Worm (Caenorhabditis elegans) whole organism, L3 larva: ENCODE results near the gene F44E2.4.

Source experiments
- ZK546.5 ChIP-seq: sonication (generic microtip); optimal IDR thresholded peaks from 2 replicates; lab custom pipeline; 2017; ENCODE audit warnings: missing biosample characterization, missing genetic modification characterization
- elt-1 ChIP-seq: fragments of 150-350 bp; optimal IDR thresholded peaks from 2 replicates; lab custom pipeline; 2014; ENCODE audit warnings: missing biosample characterization, missing genetic modification characterization
- fkh-10 ChIP-seq: sonication (generic microtip); optimal IDR thresholded peaks from 2 replicates; lab custom pipeline; 2017; ENCODE audit warnings: missing biosample characterization, missing genetic modification reagents, missing genetic modification characterization
- lin-15B ChIP-seq: fragments of 150-350 bp; optimal IDR thresholded peaks from 2 replicates; lab custom pipeline; 2014; ENCODE audit warnings: missing biosample characterization, missing genetic modification characterization
- nhr-237 ChIP-seq: fragments of 150-350 bp; optimal IDR thresholded peaks from 2 replicates; lab custom pipeline; 2014; ENCODE audit warnings: missing biosample characterization, missing genetic modification characterization
- ztf-4 ChIP-seq: fragments of 150-350 bp; optimal IDR thresholded peaks from 2 replicates; lab custom pipeline; 2014; ENCODE audit warnings: missing biosample characterization, missing genetic modification characterization

DNA sequence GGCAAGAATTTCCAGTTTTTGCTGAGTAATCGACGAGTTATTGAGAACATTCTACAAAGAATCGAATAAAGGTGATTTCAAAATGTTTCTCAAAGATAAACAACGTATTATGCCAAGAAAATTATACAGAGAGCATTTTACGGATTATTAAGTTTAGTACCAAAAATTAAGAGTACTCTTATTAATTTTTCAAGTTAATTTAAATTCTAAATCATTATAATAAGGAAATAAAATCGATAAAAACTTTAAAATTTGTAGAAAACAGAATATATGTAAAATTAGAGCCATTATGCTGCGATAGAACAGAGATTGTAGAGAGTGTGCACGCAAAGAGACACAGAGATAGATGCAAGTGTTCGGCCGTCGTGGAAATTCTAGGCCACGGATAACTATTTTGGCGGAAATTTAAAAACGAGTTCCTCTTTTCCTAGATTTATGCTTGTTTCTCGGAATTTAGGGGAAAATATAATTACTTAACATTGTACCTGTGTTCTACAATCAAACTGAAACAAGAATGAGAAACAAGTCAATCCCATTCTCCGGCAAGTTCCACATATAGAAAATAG, 12.3 kb upstream of the F44E2.4 start, which contains the start of gene F44E2.9:
- TF ChIP-seq elt-1, result no peak
- TF ChIP-seq ztf-4, result no peak
- TF ChIP-seq nhr-237 (tag; lab: Kevin White, UChicago), result no peak
- TF ChIP-seq ZK546.5, result no peak
- TF ChIP-seq fkh-10 (GFP tag; lab: Kevin White, UChicago), result no peak
- peak; percentile 80 for TF ChIP-seq lin-15B (tag; lab: Kevin White, UChicago)
